Fruit fly (Drosophila melanogaster) Kc167 (cell line): ENCODE data around the gene Pkd2.

ENCODE experiments used
- Sin3A ChIP-seq: fragments of >200 bp; optimal IDR thresholded peaks from 2 replicates; lab custom pipeline; 2018; ENCODE audit warnings: missing external identifiers
- h ChIP-seq: fragments of >200 bp; optimal IDR thresholded peaks from 3 replicates; lab custom pipeline; 2018; ENCODE audit warnings: missing external identifiers
- insv ChIP-seq: fragments of >200 bp; optimal IDR thresholded peaks from 3 replicates; lab custom pipeline; 2018; ENCODE audit warnings: missing external identifiers
- ttk ChIP-seq: sonication (Bioruptor generic); optimal IDR thresholded peaks from 2 replicates; lab custom pipeline; 2017; ENCODE audit warnings: missing external identifiers

DNA sequence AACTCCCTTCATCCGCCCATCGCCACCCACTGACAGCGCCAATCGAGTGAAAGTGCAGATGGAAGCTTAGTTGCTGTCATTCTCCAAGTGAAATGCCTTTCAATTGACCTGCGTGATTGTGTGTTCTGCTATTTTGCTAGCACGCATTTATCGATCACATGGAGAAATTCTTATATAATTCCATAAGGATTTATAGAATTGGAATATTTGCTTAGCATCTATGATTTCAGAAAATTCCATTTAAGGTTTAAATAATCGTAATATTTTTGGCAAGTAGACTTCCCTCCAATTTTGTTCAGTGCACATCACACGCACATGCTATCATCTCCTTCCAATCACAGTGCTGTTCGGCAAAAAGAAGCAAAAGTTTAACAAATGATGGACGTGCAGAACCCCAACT lies 15.8 kb downstream of the Pkd2 start:
- TF ChIP-seq ttk (lab: Kevin White, UChicago), result no peak
- TF ChIP-seq Sin3A, result no peak
- TF ChIP-seq h (lab: Kevin White, UChicago), result no peak
- no peak for TF ChIP-seq insv (lab: Kevin White, UChicago)
